Worm (Caenorhabditis elegans) whole organism, L3 larva: Measurements from ENCODE around the gene npr-4.

ENCODE experiments used
- R02D3.7 ChIP-seq: fragments of 150-350 bp; optimal IDR thresholded peaks from 2 replicates; lab custom pipeline; 2014; ENCODE audit warnings: missing biosample characterization, missing genetic modification characterization
- ZK546.5 ChIP-seq: sonication (generic microtip); optimal IDR thresholded peaks from 2 replicates; lab custom pipeline; 2017; ENCODE audit warnings: missing biosample characterization, missing genetic modification characterization
- aly-2 ChIP-seq: fragments of 150-350 bp; optimal IDR thresholded peaks from 2 replicates; lab custom pipeline; 2014; ENCODE audit warnings: missing biosample characterization, missing genetic modification characterization
- ceh-28 ChIP-seq: fragments of 150-350 bp; optimal IDR thresholded peaks from 2 replicates; lab custom pipeline; 2014; ENCODE audit warnings: missing biosample characterization, missing genetic modification reagents, missing genetic modification characterization
- ceh-82 ChIP-seq: fragments of 150-350 bp; optimal IDR thresholded peaks from 2 replicates; lab custom pipeline; 2014; ENCODE audit warnings: missing biosample characterization, missing genetic modification characterization
- ceh-9 ChIP-seq: sonication (generic microtip); optimal IDR thresholded peaks from 2 replicates; lab custom pipeline; 2018; ENCODE audit warnings: missing biosample characterization, missing genetic modification characterization
- daf-12 ChIP-seq: fragments of 150-350 bp; optimal IDR thresholded peaks from 2 replicates; lab custom pipeline; 2014; ENCODE audit warnings: missing biosample characterization, missing genetic modification reagents, missing genetic modification characterization
- egl-27 ChIP-seq: sonication (generic microtip); optimal IDR thresholded peaks from 4 replicates; lab custom pipeline; 2017; ENCODE audit warnings: missing biosample characterization, missing genetic modification reagents, missing genetic modification characterization
- elt-1 ChIP-seq: fragments of 150-350 bp; optimal IDR thresholded peaks from 2 replicates; lab custom pipeline; 2014; ENCODE audit warnings: missing biosample characterization, missing genetic modification characterization
- elt-2 ChIP-seq: sonication (generic microtip); optimal IDR thresholded peaks from 2 replicates; lab custom pipeline; 2016; ENCODE audit warnings: missing genetic modification reagents, mild to moderate bottlenecking, missing genetic modification characterization, missing compliant biosample characterization
- elt-3 ChIP-seq, 3 experiments: fragments of 150-350 bp in 1 of 3; sonication (generic microtip) in 2 of 3; optimal IDR thresholded peaks; 2 replicates in 2 of 3; 4 replicates in 1 of 3; lab custom pipeline; 2014 to 2017; ENCODE audit warnings: missing biosample characterization in 3 of 3, missing genetic modification characterization in 3 of 3
- eor-1 ChIP-seq, 2 experiments: fragments of 150-350 bp; optimal IDR thresholded peaks; 2 replicates each; lab custom pipeline; 2014 to 2018; ENCODE audit warnings: missing biosample characterization in 2 of 2, missing genetic modification characterization in 2 of 2
- fkh-10 ChIP-seq: sonication (generic microtip); optimal IDR thresholded peaks from 2 replicates; lab custom pipeline; 2017; ENCODE audit warnings: missing biosample characterization, missing genetic modification reagents, missing genetic modification characterization
- fkh-2 ChIP-seq: fragments of 150-350 bp; optimal IDR thresholded peaks from 2 replicates; lab custom pipeline; 2014; ENCODE audit warnings: missing biosample characterization, missing genetic modification reagents, missing genetic modification characterization
- fos-1 ChIP-seq: fragments of 150-350 bp; optimal IDR thresholded peaks from 2 replicates; lab custom pipeline; 2014; ENCODE audit warnings: missing biosample characterization, missing genetic modification characterization
- hmg-11 ChIP-seq: sonication (generic microtip); optimal IDR thresholded peaks from 2 replicates; lab custom pipeline; 2016; ENCODE audit warnings: missing genetic modification characterization, missing compliant biosample characterization
- lin-15B ChIP-seq: fragments of 150-350 bp; optimal IDR thresholded peaks from 2 replicates; lab custom pipeline; 2014; ENCODE audit warnings: missing biosample characterization, missing genetic modification characterization
- lsy-12 ChIP-seq: sonication (generic microtip); optimal IDR thresholded peaks from 2 replicates; lab custom pipeline; 2016; ENCODE audit warnings: mild to moderate bottlenecking, missing genetic modification characterization, missing compliant biosample characterization
- mml-1 ChIP-seq: fragments of 150-350 bp; sonication (generic microtip); optimal IDR thresholded peaks from 3 replicates; lab custom pipeline; 2014; ENCODE audit warnings: missing biosample characterization, missing genetic modification characterization
- nfya-1 ChIP-seq: sonication (generic microtip); optimal IDR thresholded peaks from 2 replicates; lab custom pipeline; 2017; ENCODE audit warnings: missing genetic modification characterization, mild to moderate bottlenecking, missing compliant biosample characterization, antibody characterized with exemption, moderate library complexity; ENCODE audit not compliant: insufficient read depth
- nhr-11 ChIP-seq: fragments of 150-350 bp; optimal IDR thresholded peaks from 2 replicates; lab custom pipeline; 2014; ENCODE audit warnings: missing biosample characterization, missing genetic modification characterization
- nhr-12 ChIP-seq: fragments of 150-350 bp; optimal IDR thresholded peaks from 2 replicates; lab custom pipeline; 2014; ENCODE audit warnings: missing biosample characterization, missing genetic modification characterization
- nhr-23 ChIP-seq: fragments of 150-350 bp; optimal IDR thresholded peaks from 2 replicates; lab custom pipeline; 2014; ENCODE audit warnings: missing biosample characterization, missing genetic modification reagents, missing genetic modification characterization
- nhr-25 ChIP-seq: sonication (generic microtip); optimal IDR thresholded peaks from 2 replicates; lab custom pipeline; 2017; ENCODE audit warnings: missing biosample characterization, missing genetic modification characterization
- nhr-28 ChIP-seq: fragments of 150-350 bp; optimal IDR thresholded peaks from 2 replicates; lab custom pipeline; 2014; ENCODE audit warnings: missing biosample characterization, missing genetic modification characterization
- nhr-43 ChIP-seq: sonication (generic microtip); optimal IDR thresholded peaks from 2 replicates; lab custom pipeline; 2016; ENCODE audit warnings: mild to moderate bottlenecking, missing genetic modification characterization, missing compliant biosample characterization; ENCODE audit not compliant: poor library complexity, severe bottlenecking
- nhr-67 ChIP-seq: fragments of 150-350 bp; optimal IDR thresholded peaks from 2 replicates; lab custom pipeline; 2014; ENCODE audit warnings: missing biosample characterization, missing genetic modification characterization
- nhr-76 ChIP-seq: fragments of 150-350 bp; sonication (generic microtip); optimal IDR thresholded peaks from 5 replicates; lab custom pipeline; 2014; ENCODE audit warnings: missing biosample characterization, missing genetic modification characterization
- nhr-77 ChIP-seq: fragments of 150-350 bp; optimal IDR thresholded peaks from 2 replicates; lab custom pipeline; 2014; ENCODE audit warnings: missing biosample characterization, missing genetic modification characterization
- pha-4 ChIP-seq: fragments of 150-350 bp; optimal IDR thresholded peaks from 2 replicates; lab custom pipeline; 2014; ENCODE audit warnings: missing biosample characterization, missing genetic modification reagents, missing genetic modification characterization
- pqm-1 ChIP-seq: fragments of 150-350 bp; optimal IDR thresholded peaks from 2 replicates; lab custom pipeline; 2017; ENCODE audit warnings: missing biosample characterization, missing genetic modification characterization, inconsistent platforms
- sea-2 ChIP-seq: fragments of 150-350 bp; sonication (generic microtip); optimal IDR thresholded peaks from 4 replicates; lab custom pipeline; 2014; ENCODE audit warnings: missing biosample characterization, missing genetic modification reagents, missing genetic modification characterization
- skn-1 ChIP-seq: fragments of 150-350 bp; optimal IDR thresholded peaks from 2 replicates; lab custom pipeline; 2014; ENCODE audit warnings: missing biosample characterization, missing genetic modification characterization
- snpc-4 ChIP-seq: fragments of 150-350 bp; optimal IDR thresholded peaks from 2 replicates; lab custom pipeline; 2014; ENCODE audit warnings: missing biosample characterization, missing genetic modification characterization
- unc-39 ChIP-seq: sonication (generic microtip); optimal IDR thresholded peaks from 4 replicates; lab custom pipeline; 2017; ENCODE audit warnings: missing biosample characterization, missing genetic modification characterization
- ztf-4 ChIP-seq: fragments of 150-350 bp; optimal IDR thresholded peaks from 2 replicates; lab custom pipeline; 2014; ENCODE audit warnings: missing biosample characterization, missing genetic modification characterization

npr-4 gene

ce11 chrX:12515596-12516481 lies 35.6 kb downstream of the npr-4 start:
- TF ChIP-seq nhr-25 (tag; lab: Kevin White, UChicago): peak; percentile 56
- TF ChIP-seq nhr-23 (tag; lab: Kevin White, UChicago): peak; percentile 31
- peak; percentile 6 for TF ChIP-seq egl-27
- TF ChIP-seq elt-1: peak; percentile 91
- no peak for TF ChIP-seq unc-39 (tag; lab: Kevin White, UChicago)
- TF ChIP-seq hmg-11 (tag; lab: Kevin White, UChicago): peak; percentile 27
- no peak for TF ChIP-seq ZK546.5 (tag; lab: Kevin White, UChicago)
- TF ChIP-seq fkh-2 (tag; lab: Kevin White, UChicago): no peak
- no peak for TF ChIP-seq ceh-82 (tag; lab: Kevin White, UChicago)
- TF ChIP-seq pha-4 (tag; lab: Kevin White, UChicago): peak; percentile 91

DNA sequence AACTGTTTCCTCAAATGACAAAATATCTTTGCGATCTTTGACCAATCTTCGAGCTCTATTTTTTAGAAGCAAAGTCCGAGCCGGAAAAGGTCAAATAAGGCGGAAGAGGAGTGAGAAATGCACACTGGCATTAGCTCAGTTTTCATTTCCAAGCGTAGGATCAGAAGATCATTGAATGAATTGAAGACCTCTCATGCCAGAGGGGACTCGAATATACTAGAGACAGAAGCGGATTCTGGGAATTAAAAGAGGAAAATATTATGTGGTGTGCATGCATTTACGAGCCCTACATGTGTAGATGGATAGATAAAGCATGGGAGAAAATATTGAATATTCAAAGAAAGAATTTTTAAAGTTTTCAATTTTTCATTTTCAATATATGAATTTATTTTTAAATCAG lies 38.1 kb downstream of the npr-4 start:
- TF ChIP-seq aly-2 (tag; lab: Kevin White, UChicago) (no peak), nfya-1 (tag; lab: Kevin White, UChicago) (peak; percentile 10)

DNA sequence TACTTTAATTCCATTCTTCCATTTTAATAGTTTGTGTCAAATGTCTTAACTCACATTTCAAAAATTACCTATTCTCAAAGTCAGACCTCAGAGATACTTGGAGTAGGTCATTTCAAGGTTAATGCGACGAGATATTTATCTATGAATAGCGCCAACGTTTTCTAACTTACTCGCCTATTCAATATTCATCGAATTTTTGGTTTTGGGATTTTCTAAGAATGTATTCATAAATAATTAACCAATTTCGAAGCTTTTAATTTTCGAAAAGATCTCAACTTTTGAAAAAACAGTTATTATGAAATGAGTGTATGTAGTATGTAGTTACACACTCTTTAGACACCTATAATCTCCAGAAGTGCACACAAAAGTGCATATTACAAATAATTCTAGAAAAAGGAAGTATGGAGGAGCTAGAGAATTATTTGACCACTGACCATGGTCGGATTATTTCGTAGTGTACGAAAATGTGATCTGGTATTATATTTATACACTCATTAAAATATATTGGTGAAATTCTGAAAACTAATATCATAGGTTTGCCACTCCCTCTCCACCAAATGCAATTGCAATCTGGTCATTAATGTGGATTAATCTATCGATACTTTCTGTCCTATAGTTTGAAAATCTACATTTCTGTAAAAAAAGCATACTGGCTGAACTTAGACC lies 38.9 kb downstream of the npr-4 start:
- TF ChIP-seq nhr-43 (tag; lab: Kevin White, UChicago) (no peak), nhr-12 (tag; lab: Kevin White, UChicago) (no peak), unc-39 (tag; lab: Kevin White, UChicago) (no peak), mml-1 (no peak), elt-2 (tag; lab: Kevin White, UChicago) (no peak), pha-4 (tag; lab: Kevin White, UChicago) (no peak), nhr-25 (tag; lab: Kevin White, UChicago) (peak; percentile 31)

DNA sequence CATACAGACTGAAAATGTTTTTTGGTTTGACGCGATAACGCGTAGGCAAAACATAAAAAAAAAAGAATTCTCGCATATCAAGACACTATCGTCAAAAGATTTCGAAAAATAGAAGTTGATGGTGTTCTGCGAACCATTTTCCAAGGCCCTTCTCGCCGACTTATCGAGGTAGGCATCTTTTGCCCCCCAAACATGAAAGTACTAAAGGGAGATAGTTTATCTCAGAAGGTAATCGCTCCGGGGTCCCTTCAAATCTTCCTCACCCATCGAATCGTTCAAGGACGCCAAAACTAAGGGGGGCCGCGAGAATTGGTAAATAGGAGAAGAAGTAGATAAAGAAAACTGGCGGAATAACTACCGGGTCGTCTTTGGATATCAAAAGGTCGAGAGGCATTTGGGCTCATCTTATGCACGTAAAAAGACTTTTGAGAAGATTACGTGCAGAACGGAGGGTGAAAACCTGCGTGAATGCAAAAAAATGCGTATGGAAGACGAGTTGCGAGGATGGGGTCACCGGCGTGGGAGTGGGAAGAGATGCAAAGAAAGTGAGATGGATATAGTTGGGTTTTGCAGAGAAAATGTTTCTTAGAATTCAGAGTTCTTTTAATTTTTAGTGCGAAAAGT lies 40.0 kb downstream of the npr-4 start:
- TF ChIP-seq egl-27 (no peak), nhr-25 (tag; lab: Kevin White, UChicago) (peak; percentile 70), elt-1 (peak; percentile 98), nhr-23 (tag; lab: Kevin White, UChicago) (peak; percentile 53), lsy-12 (tag; lab: Kevin White, UChicago) (no peak), fkh-2 (tag; lab: Kevin White, UChicago) (no peak)

- TF ChIP-seq elt-3 (tag; optimal IDR thresholded peaks at IDR 0.05; lab: Kevin White, UChicago) (no peak), aly-2 (tag; lab: Kevin White, UChicago) (no peak), nhr-12 (tag; lab: Kevin White, UChicago) (no peak), ZK546.5 (tag; lab: Kevin White, UChicago) (no peak), daf-12 (no peak), ztf-4 (tag; lab: Kevin White, UChicago) (peak; percentile 13), nhr-77 (tag; lab: Kevin White, UChicago) (no peak), nhr-43 (tag; lab: Kevin White, UChicago) (peak; percentile 50), nhr-25 (tag; lab: Kevin White, UChicago) (peak; percentile 54), ceh-28 (tag; lab: Kevin White, UChicago) (no peak), ceh-9 (tag; lab: Kevin White, UChicago) (no peak), skn-1 (tag; lab: Kevin White, UChicago) (no peak), nhr-11 (tag; lab: Kevin White, UChicago) (peak; percentile 41), nhr-67 (no peak), lin-15B (tag; lab: Kevin White, UChicago) (no peak), nhr-28 (tag; lab: Kevin White, UChicago) (no peak), nfya-1 (tag; lab: Kevin White, UChicago) (peak; percentile 66), mml-1 (no peak), sea-2 (GFP tag; lab: Kevin White, UChicago) (no peak), elt-2 (tag; lab: Kevin White, UChicago) (no peak), fkh-10 (GFP tag; lab: Kevin White, UChicago) (peak; percentile 42), fos-1 (tag; lab: Kevin White, UChicago) (no peak), unc-39 (tag; lab: Kevin White, UChicago) (no peak), nhr-76 (tag; lab: Kevin White, UChicago) (no peak), pqm-1 (tag; lab: Kevin White, UChicago) (no peak), fkh-2 (tag; lab: Kevin White, UChicago) (no peak), pha-4 (tag; lab: Kevin White, UChicago) (no peak), elt-1 (no peak), eor-1 (tag; optimal IDR thresholded peaks at IDR 0.05; lab: Kevin White, UChicago) (no peak), nhr-23 (tag; lab: Kevin White, UChicago) (peak; percentile 59), lsy-12 (tag; lab: Kevin White, UChicago) (peak; percentile 24), R02D3.7 (tag; lab: Kevin White, UChicago) (no peak), snpc-4 (tag; lab: Kevin White, UChicago) (peak; percentile 8)
Observed at ce11 chrX:12510148-12510785, 41.2 kb downstream of the npr-4 start.
